Fruit fly (Drosophila melanogaster): ENCODE data around the gene CG13042.

CG13042 gene

DNA sequence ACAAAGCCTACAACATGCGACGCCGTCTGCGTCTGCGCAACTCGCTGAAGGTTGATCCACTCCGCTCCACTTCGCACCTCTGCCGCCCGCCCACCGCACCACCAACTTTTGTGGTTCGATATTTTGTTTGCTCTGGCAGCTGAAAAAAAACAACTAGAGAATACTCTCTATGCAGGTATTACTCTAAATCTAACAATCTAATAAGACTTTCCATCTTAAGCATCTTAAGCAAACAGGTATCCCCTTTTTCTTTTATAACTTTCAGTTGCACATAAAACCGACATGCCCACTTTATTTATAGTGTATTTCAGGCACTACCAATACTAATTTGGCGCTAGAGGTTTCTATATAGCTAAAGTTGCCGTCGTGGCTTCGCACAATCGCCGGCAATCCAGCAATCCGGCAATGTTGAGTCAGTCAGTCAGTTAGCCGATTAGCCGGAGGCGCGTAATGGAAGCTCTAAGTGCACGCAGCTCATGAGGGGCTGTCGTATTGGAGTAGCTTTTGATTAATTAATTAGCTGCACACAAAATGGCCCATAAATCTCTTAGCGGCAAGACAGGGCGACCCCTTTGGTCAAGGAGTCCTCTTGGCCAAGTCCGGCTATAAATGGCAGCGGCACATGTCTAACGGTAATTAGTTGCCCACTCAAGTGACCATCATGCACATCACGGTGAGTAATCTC, 20.1 kb upstream of the CG13042 start, which contains the start of gene CG13058:
CG13058 (plus strand) TSS at position 635 of the 685 bp plus-strand sequence.
- no peak for TF ChIP-seq Hr78 (GFP tag; optimal IDR thresholded peaks at IDR 0.05)
- TF ChIP-seq kni (GFP tag; optimal IDR thresholded peaks at IDR 0.05), result no peak
- peak; percentile 76 for TF ChIP-seq CG14050 (GFP tag; IDR thresholded peaks at IDR 0.05)
- 0 out of 3 replicates have a peak, but pooled peaks have one; percentile 10 for TF ChIP-seq CG34422 (GFP tag; IDR thresholded peaks at IDR 0.05)
- TF ChIP-seq Oaz (GFP tag; IDR thresholded peaks at IDR 0.05), result peak; percentile 66
- TF ChIP-seq CG15696 (tag; optimal IDR thresholded peaks at IDR 0.05), result no peak
- peak; percentile 21 for TF ChIP-seq CG5245 (GFP tag; optimal IDR thresholded peaks at IDR 0.05)
- TF ChIP-seq CG17385 (GFP tag; optimal IDR thresholded peaks at IDR 0.05), result peak; percentile 64
- no peak for TF ChIP-seq gce (GFP tag; IDR thresholded peaks at IDR 0.05)
- TF ChIP-seq Dip3 (GFP tag; optimal IDR thresholded peaks at IDR 0.05), result peak; percentile 65
- TF ChIP-seq CG18599 (GFP tag; optimal IDR thresholded peaks at IDR 0.05), result peak; percentile 78
- TF ChIP-seq CG18262 (tag; optimal IDR thresholded peaks at IDR 0.05), result no peak
- TF ChIP-seq Ravus (GFP tag; IDR thresholded peaks at IDR 0.05), result no peak; the same call in 1 of the 2 replicates
- no peak for TF ChIP-seq Ssrp (tag; optimal IDR thresholded peaks at IDR 0.05)
- no peak for TF ChIP-seq Bgb (GFP tag; IDR thresholded peaks at IDR 0.05; ENCODE audit: partially characterized antibody)
- TF ChIP-seq B-H2 (GFP tag; optimal IDR thresholded peaks at IDR 0.05), result no peak
- 0 out of 2 replicates have a peak, but pooled peaks have one; percentile 31 for TF ChIP-seq Rfx (GFP tag; IDR thresholded peaks at IDR 0.05)
- no peak for TF ChIP-seq CG6683 (GFP tag; optimal IDR thresholded peaks at IDR 0.05)
- TF ChIP-seq MESR4 (GFP tag; optimal IDR thresholded peaks at IDR 0.05), result no peak
- TF ChIP-seq CG31365 (tag; optimal IDR thresholded peaks at IDR 0.05), result no peak
- no peak for TF ChIP-seq B-H1 (GFP tag; IDR thresholded peaks at IDR 0.05)
- TF ChIP-seq ERR (GFP tag; optimal IDR thresholded peaks at IDR 0.05), result no peak
- no peak for TF ChIP-seq Awh (GFP tag; IDR thresholded peaks at IDR 0.05)
- TF ChIP-seq cwo (GFP tag; optimal IDR thresholded peaks at IDR 0.05), result peak; percentile 38
- no peak for TF ChIP-seq CG17612 (GFP tag; IDR thresholded peaks at IDR 0.05)
- no peak for TF ChIP-seq CG10959 (GFP tag; IDR thresholded peaks at IDR 0.05)
- peak; percentile 61 for TF ChIP-seq CG30403 (GFP tag; optimal IDR thresholded peaks at IDR 0.05)
- TF ChIP-seq ftz-f1 (GFP tag; optimal IDR thresholded peaks at IDR 0.05), result no peak
- no peak for TF ChIP-seq CG30020 (tag; optimal IDR thresholded peaks at IDR 0.05)
- TF ChIP-seq CG3995 (GFP tag; optimal IDR thresholded peaks at IDR 0.05), result no peak
- TF ChIP-seq CG14860 (GFP tag; IDR thresholded peaks at IDR 0.05; ENCODE audit: partially characterized antibody), result no peak
- TF ChIP-seq CG11723 (GFP tag; optimal IDR thresholded peaks at IDR 0.05), result peak; percentile 24
- TF ChIP-seq aop (GFP tag; IDR thresholded peaks at IDR 0.05), result no peak
- peak; percentile 67 for TF ChIP-seq CG11695 (GFP tag; IDR thresholded peaks at IDR 0.05)
- no peak for TF ChIP-seq CG3065 (GFP tag; optimal IDR thresholded peaks at IDR 0.05)
- TF ChIP-seq CG11504 (tag; optimal IDR thresholded peaks at IDR 0.05), result peak; percentile 83
- TF ChIP-seq CG16815 (GFP tag; optimal IDR thresholded peaks at IDR 0.05), result peak; percentile 17
- no peak for TF ChIP-seq CG10431 (GFP tag; optimal IDR thresholded peaks at IDR 0.05)
- peak; percentile 32 for TF ChIP-seq Sry-δ (GFP tag; optimal IDR thresholded peaks at IDR 0.05)
- TF ChIP-seq CG4404 (GFP tag; IDR thresholded peaks at IDR 0.05), result no peak
- TF ChIP-seq CG3726 (GFP tag; IDR thresholded peaks at IDR 0.05), result no peak
- TF ChIP-seq crp (GFP tag; optimal IDR thresholded peaks at IDR 0.05), result peak in 1 of 2 experiments; percentile 15
- peak; percentile 23; the same call in 1 of the 2 replicates for TF ChIP-seq dimm (GFP tag; IDR thresholded peaks at IDR 0.05)
- TF ChIP-seq lmd (GFP tag; IDR thresholded peaks at IDR 0.05), result peak; percentile 67
- no peak for TF ChIP-seq CG4360 (GFP tag; IDR thresholded peaks at IDR 0.05)
- TF ChIP-seq Dbx (GFP tag; IDR thresholded peaks at IDR 0.05), result peak; percentile 64; the same call in 2 of the 3 replicates
- TF ChIP-seq run (tag; optimal IDR thresholded peaks at IDR 0.05), result peak; percentile 32
- TF ChIP-seq mirr (GFP tag; optimal IDR thresholded peaks at IDR 0.05), result no peak
- TF ChIP-seq CG12744 (GFP tag; optimal IDR thresholded peaks at IDR 0.05), result no peak
